Fruit fly (Drosophila melanogaster) whole organism, larva: ENCODE results near the gene CG46462.

Source experiments
- noc ChIP-seq: fragments of 200-800 bp; sonication (Bioruptor generic); optimal IDR thresholded peaks from 3 replicates; lab custom pipeline; 2019; ENCODE audit warnings: missing biosample characterization, mild to moderate bottlenecking, missing genetic modification characterization, moderate library complexity

CG46462 gene

DNA sequence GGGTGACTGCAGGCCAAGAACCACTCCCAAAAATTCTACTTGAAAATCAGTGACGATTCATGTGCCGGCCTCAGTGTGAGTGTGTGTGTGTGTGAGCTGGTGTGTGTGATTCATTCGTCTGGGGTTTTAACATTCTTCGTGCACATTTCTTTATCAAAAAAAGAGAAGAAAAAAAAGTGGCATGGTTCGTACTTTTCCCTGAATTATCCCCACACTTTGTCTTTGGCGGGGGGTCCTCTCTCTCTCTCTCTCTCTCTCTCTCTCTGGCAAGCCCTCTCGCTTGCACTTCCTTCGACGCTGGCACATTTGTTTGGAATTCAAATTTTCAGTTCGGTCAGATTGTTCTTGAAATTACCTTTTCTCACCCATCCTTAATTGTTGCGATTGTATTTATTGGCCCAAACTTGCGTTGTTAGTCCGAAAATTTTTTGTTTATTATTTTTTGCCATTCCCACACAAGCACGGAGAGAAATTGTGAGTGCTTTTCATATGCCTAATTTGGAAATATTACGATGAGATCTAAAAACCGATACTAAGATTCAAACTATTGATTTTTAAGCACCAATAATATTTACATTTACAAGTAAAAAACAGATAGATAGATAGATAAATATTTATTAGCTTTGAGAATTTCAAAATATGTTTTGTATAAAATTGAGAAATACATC lies 2.3 kb upstream of the CG46462 start:
- no peak for TF ChIP-seq noc

DNA sequence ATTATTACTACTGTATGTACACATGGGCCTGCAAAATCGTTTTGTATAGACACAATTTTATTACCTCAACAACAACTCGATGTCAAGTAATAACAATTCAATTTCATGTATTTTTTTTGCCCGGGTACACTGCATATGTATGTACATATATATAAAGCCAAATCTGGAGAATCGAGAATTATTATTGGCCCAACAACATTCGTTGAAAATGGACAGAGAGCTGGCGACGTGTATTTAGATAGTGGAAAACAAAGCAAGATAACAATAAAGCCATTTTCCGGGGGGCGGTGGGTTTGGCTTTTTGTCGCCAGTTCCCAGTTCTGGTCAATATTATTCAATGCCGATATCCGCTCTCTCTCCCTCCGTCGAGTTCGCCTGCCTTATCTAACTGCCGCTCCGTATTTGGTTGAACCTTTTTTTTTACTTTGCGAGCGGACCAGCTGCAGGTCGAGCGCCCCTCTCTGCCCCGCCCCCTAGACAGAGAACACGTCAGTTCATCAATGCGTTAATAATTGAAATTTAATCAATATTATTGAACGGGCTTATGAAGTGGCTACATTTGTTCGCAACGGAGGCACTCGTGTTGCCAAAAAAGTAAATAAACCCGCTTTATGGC lies 1.7 kb upstream of the CG46462 start:
- TF ChIP-seq noc: no peak

DNA sequence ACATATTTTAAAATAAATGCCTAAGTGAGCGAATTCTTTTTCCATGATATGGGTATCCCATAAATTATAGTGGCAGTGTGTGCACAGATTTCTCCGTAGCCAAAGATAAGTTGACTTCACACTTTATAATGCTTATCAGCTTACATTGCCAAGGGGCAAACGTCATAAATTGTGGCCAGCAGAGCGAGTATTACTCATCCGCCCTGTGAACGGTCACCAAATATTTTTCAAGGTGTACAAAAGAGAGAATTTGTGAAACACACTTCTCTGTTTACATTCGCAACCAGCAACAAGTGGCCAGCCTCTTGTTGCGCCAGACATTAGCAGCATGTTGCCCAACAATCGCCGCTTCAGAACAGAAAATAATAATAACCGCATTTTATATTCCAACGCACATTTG lies 1.4 kb downstream of the CG46462 start:
- TF ChIP-seq noc: no peak

DNA sequence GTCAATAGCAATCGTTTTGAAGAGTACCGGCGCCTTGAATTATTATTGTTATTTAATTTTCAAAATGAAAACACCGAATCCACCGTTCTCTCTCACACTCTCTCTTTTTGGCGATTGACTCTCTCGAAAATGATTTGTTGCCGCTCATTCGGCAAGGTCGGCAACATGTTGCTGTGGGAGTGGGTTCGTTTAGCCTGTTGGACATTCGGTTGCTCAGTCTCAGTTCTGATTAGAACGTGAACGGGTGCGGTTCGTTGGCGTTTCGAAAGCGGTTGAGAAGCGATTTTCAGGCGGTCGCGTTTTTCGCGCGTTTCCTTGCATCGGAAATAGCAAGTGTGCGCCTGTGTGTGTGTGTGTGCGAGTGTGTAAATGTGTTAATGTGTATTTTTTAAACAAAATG lies 7.5 kb downstream of the CG46462 start, which contains the start of gene Ac76E:
Gene Ac76E, plus strand, starts transcription at position 264 of the 400 bp plus-strand sequence.
- peak; percentile 20 for TF ChIP-seq noc

DNA sequence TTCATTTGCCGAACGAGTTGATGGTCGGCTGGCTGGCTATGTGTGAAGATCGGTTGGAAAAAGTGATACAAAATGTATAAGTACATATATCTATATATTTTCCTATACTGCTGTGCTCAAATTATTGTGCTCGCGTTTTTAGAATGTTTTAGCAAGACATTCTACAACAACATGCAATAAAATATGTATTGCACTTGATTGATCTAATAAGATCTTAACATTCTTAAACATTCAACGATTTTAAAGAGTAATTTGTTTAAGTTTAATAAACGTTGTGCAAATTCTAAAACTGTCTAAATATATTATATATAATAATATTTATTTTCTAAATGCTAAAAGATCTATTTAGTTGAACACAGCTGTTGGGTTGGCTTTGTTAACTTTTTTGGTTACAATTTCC lies 8.9 kb downstream of the CG46462 start:
- TF ChIP-seq noc: no peak

DNA sequence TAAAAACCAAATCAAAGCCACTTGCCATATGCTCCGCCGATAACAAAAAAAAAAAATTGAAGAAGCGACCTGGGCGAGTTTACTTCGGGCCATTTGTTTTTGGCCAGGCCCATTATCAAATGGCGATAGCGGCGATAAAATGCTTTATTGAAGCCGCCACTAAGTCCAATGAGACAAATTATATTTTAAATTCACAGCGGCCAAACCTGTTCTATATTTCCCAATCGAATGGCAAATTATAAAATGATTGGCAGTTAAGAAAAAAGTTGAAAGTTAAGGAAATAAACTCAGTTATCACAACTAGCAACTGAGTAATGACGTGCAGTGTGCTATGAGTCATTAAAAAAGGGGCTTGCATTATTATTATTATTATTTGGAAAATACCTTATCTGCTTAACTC lies 9.7 kb downstream of the CG46462 start:
- TF ChIP-seq noc: peak; percentile 37

DNA sequence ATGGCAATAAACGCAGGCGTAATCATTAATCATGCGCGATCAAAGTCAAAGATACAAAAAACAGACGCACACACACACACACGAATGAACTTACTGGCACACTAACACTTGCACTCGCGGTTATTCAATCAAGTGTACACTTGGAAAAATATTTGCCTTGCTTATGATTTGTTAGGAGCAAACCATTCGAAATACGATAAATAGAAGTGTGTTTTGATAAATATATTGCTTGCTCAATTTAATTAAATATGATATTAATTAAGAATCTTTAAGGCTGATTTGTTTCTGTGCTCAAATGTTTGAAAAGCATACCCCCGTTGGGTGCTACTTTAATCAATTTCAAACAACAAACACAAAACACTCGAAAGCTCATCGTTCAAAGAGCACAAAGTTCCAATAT lies 14.0 kb downstream of the CG46462 start:
- TF ChIP-seq noc: no peak

DNA sequence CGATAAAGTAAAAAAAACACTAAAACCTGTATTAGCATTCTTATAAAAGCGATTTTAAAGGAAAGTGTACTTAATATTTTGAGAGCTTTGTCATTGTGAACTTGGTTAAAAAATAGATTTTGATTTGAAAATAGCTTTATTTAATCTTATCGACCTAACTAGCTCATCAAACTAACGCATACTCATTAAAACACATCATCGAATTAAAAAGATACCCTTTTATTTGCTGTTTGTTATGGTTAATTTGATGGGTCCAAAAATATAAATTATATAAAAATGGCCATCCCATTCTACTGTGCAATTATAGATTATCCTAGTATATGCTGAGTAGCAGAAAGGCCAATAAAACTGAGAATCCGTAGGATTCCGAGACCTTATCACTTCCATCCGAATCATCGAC lies 19.5 kb downstream of the CG46462 start, which contains the start of gene CG32219:
Gene CG32219, minus strand, starts transcription at position 101 of the 400 bp plus-strand sequence.
- no peak for TF ChIP-seq noc

DNA sequence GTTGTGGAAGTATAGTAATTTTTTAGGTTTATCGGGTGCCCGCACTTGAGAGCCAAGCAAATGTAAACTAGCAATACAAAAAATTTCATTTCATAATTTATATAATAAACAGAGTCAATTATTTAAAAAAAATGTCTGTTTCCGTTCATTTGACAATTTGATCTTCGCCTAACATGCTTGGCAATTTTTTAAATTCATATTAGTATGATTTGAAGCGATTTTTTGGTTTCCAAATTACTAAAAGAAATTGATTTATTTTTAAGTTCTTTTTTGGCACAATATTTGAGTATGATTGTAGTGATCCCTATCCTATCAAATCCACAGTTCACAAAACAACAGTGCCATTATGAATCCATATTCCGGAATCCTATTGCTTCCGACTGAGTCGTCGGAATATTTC lies 20.4 kb downstream of the CG46462 start, which contains the start of gene CG34258:
Gene CG34258, minus strand, starts transcription at position 101 of the 400 bp plus-strand sequence.
- no peak for TF ChIP-seq noc

DNA sequence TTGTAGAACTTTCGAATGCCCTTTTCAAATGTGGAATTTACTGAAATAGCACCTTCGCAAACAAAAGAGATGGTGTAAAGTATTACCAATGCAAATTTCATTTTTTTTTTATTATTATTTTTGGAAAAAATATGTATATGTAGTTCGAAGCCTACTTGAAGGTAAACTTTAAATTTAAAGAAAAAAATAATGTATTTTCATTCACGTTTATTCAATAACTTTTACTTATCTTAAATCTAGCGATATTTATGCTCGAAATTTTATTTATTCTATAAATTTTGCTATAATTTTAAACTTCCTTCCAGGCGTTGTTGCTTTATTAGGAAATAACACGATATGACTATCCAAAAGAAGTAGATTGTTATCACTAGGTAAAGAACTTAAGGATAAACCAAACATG lies 21.2 kb downstream of the CG46462 start, which contains the start of gene CG33710:
Gene CG33710, minus strand, starts transcription at position 101 of the 400 bp plus-strand sequence.
- TF ChIP-seq noc: no peak

DNA sequence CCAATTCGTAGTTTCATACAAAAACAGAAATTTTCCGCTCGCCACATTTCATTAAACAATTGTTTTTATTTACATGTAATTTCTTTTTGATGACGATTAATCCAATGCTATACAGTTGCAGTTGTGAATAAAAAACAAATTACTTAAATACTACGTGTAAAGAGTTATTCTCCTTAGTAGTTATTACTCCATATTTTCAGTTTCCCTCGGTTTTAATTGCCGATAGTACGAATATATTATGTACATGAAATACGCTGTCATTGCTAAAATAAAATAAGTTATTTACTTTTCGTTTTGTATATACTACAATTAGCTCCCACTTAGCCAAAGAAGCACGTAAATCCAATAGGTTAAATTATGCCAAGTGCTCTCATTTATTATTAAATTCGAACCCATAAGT lies 22.1 kb downstream of the CG46462 start, which contains the start of gene CG42655:
Gene CG42655, minus strand, starts transcription at position 101 of the 400 bp plus-strand sequence.
- TF ChIP-seq noc: no peak

DNA sequence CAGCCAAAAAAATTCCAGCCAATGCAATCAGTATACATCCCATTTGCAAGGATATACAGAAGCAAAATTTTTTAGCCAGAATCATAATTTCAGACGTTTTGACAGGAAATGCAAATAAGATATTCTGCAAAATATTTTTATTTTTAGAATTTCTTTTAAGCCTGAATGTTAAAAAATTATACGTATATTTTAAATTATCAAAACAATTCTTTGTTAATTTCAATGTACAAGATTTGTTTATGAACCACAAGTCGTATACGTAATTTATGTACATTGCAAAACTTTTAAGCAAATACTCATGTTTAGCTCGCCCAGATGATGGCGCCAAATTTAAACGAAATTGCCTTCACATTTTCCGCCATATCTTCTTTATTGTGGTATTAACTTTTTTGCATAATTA lies 22.9 kb downstream of the CG46462 start, which contains the start of gene CG42654:
Gene CG42654, minus strand, starts transcription at position 101 of the 400 bp plus-strand sequence.
- no peak for TF ChIP-seq noc

DNA sequence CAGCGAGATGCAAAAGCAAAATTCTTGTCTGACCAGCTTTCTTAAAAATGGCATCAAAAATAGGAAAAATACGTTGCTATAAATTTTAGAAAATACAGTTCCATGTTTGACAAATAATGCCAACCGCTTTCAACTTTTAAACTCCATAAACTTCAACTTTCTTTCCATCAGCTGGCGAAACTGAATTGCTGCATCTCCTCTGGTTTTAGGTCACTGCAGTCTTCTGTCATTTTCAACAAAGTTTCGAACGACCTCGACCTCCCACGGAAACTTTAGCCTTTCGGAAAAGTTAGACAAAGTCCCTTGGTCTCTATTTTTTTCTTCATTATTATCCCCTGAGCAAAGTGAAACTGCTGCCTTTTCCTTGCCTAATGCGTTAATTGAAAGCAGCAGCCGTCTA lies 24.2 kb downstream of the CG46462 start, which contains the start of gene CG42263:
Gene CG42263, minus strand, starts transcription at position 101 of the 400 bp plus-strand sequence.
- TF ChIP-seq noc: no peak

DNA sequence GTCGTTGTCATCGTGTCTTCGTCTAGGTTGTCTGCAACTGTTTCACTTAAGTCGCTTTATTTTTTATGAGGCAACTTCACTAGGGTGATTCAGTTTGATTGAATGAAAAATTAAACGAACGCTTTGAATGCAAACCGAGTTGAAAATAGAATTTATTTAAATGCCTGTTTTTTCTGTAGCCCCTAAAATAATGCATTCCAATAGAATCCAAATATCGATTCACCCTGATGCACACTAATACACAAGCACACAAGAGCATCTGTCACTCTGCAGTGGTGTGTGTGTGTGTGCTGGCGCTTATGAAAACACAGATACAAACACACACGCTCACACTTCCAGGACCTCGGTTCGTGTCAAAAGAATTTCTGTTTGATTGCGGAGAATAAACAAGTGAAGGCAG lies 30.3 kb downstream of the CG46462 start:
- no peak for TF ChIP-seq noc

DNA sequence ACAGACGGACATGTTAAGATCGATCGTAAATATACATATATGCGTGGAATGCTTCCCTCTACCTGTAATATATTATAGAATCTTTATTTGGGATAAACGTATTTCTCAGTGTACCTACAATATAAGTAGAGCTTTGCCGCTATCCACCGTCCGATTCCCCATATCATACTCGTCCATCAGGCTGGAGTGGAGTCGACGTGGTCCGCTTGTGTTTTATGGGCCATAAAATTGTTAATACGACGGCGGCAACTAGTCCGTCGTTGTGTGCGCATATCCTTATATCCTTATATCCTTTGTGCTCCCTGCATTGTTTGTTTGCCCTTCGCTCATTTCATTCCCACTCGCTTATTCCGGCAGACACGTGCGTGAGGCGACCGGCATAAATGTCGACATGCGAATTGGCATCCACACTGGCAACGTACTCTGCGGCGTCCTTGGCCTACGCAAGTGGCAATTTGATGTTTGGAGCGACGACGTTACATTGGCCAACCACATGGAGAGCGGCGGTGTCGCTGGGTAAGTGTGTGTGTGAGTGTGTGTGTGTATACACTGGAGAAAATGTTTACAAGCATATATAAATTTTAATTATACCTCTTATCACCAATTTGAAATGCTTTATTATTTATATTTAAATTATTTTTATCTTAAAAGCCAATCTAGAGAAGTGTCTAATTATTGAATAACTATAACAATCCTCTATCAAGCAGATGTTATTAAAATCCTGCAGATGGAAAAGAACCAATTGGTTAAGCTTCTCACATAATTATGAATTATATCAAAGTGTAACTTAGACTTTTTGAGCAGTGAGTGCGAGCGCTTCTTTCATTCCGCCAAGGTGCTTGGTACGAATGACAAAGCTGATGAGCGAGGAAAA lies 37.5 kb downstream of the CG46462 start:
- no peak for TF ChIP-seq noc

DNA sequence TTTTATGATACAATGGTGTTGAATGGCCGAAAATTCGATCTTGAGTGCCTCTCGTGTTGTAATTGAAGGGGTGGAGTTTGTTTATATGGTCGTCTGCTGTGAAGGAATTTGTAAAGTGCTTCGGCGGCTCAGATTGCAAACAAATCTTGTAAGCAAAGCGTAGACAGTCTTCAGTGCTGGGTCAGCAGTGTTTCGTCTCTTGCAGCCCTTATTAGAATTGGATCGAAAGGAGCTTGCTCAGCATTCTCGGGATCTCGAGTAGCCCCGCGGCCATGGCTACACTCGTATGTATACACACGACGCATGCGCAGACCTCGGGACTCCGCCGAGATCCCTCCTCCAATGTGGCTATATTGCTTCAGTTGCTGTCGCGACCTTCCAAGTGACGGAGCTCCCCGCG lies 46.6 kb downstream of the CG46462 start:
- TF ChIP-seq noc: no peak

DNA sequence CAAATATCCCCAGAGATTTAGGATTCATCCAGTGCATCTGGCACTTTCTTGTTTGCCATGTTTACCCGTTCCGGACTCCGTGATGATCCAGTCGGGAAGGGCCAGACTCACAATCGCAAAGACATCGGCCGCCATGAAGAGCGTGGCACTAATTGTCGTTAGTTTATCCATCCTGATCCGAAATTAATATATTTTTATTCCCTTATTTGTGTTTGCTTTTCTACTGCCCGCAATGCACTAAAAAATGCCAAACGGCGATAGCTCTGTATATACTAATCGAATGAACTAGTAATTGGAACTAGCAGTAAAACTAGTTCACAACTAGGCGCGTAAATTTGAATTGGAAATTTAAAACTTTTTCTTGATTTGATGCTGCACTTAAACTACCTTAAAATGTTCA lies 48.1 kb downstream of the CG46462 start, which contains the start of gene CG14182:
Gene CG14182, minus strand, starts transcription at position 221 of the 400 bp plus-strand sequence.
- no peak for TF ChIP-seq noc
